Worm (Caenorhabditis elegans) whole organism, late embryonic: ENCODE measurements around the gene polk-1.

Experiments used
- ama-1 ChIP-seq: fragments of 150-350 bp; optimal IDR thresholded peaks from 2 replicates; lab custom pipeline; 2014
- dve-1 ChIP-seq: sonication (generic microtip); optimal IDR thresholded peaks from 2 replicates; lab custom pipeline; 2017; ENCODE audit warnings: antibody characterized with exemption, mild to moderate bottlenecking, missing genetic modification characterization, missing compliant biosample characterization
- ets-4 ChIP-seq: sonication (generic microtip); optimal IDR thresholded peaks from 2 replicates; lab custom pipeline; 2016; ENCODE audit warnings: missing genetic modification characterization, missing compliant biosample characterization

- TF ChIP-seq ets-4 (tag; lab: Kevin White, UChicago), result no peak
- no peak for TF ChIP-seq dve-1
- TF ChIP-seq ama-1 (lab: Kevin White, UChicago), result no peak
These were observed 14.8 kb downstream of the polk-1 start for ce11 chrIII:8613573-8613972.
